Worm (Caenorhabditis elegans) whole organism, late embryonic: Measurements from ENCODE around the gene nhr-46.
A peak's percentile ranks its signal among the peaks of the same experiment; 100 is the strongest.

Experiments used
- ceh-22 ChIP-seq: sonication (generic microtip); optimal IDR thresholded peaks from 2 replicates; lab custom pipeline; 2017; ENCODE audit warnings: missing biosample characterization, missing genetic modification characterization
- ceh-24 ChIP-seq: sonication (generic microtip); optimal IDR thresholded peaks from 2 replicates; lab custom pipeline; 2016; ENCODE audit warnings: mild to moderate bottlenecking, missing genetic modification characterization, missing compliant biosample characterization
- elt-2 ChIP-seq: sonication (generic microtip); optimal IDR thresholded peaks from 2 replicates; lab custom pipeline; 2016; ENCODE audit warnings: missing genetic modification reagents, missing genetic modification characterization, missing compliant biosample characterization
- elt-4 ChIP-seq: sonication (generic microtip); optimal IDR thresholded peaks from 2 replicates; lab custom pipeline; 2016; ENCODE audit warnings: missing genetic modification characterization, missing compliant biosample characterization
- hlh-30 ChIP-seq: sonication (generic microtip); optimal IDR thresholded peaks from 2 replicates; lab custom pipeline; 2017; ENCODE audit warnings: antibody characterized with exemption, missing genetic modification characterization, missing compliant biosample characterization; ENCODE audit not compliant: insufficient read depth
- hlh-6 ChIP-seq: sonication (generic microtip); optimal IDR thresholded peaks from 2 replicates; lab custom pipeline; 2016; ENCODE audit warnings: missing genotype, missing genetic modification characterization, missing compliant biosample characterization
- npax-4 ChIP-seq: sonication (generic microtip); optimal IDR thresholded peaks from 2 replicates; lab custom pipeline; 2016; ENCODE audit warnings: missing genetic modification characterization, missing compliant biosample characterization
- pax-1 ChIP-seq: fragments of 150-350 bp; optimal IDR thresholded peaks from 2 replicates; lab custom pipeline; 2014; ENCODE audit warnings: missing biosample characterization, missing genetic modification characterization
- pha-4 ChIP-seq: fragments of 150-350 bp; optimal IDR thresholded peaks from 2 replicates; lab custom pipeline; 2018; ENCODE audit warnings: missing biosample characterization, missing genetic modification reagents, missing genetic modification characterization
- pqm-1 ChIP-seq: sonication (generic microtip); optimal IDR thresholded peaks from 2 replicates; lab custom pipeline; 2016; ENCODE audit warnings: missing genetic modification characterization, missing compliant biosample characterization
- unc-55 ChIP-seq: sonication (generic microtip); optimal IDR thresholded peaks from 2 replicates; lab custom pipeline; 2017; ENCODE audit warnings: missing biosample characterization, missing genetic modification reagents, missing genetic modification characterization

DNA sequence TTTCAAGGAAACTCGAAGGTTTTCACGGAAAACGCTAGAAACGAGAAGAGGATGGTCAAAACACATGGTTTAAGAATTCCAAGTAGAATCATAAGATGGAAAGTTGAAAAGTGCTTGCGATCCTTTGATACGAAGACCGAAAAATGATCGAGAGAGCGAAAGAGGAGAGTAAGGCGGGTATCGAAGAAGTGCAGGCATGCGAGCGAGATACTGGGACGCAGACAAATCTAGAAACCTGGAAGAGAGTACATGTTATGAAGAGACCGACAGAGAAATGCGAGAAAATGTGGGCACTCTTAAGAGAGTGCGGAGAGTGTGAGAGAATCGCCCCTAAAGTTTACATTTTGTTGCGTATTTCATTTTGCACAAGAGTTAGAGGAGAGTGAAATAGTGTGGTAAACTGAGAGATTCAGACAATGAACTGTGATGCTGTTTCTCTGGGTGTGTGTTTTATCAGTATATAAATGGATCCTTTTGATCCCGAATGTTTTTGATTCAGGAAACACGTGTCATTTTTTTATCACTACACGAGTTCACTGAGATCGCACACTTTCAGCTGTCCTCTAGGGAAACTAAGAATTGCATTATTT is 3.6 kb downstream of the nhr-46 start:
- TF ChIP-seq pqm-1, result peak; percentile 0
- peak; percentile 43 for TF ChIP-seq ceh-22
- no peak for TF ChIP-seq hlh-6
- no peak for TF ChIP-seq pha-4 (tag; lab: Kevin White, UChicago)
- no peak for TF ChIP-seq elt-4 (tag; lab: Kevin White, UChicago)
- no peak for TF ChIP-seq hlh-30 (tag; lab: Kevin White, UChicago)
- TF ChIP-seq unc-55 (GFP tag; lab: Kevin White, UChicago), result peak; percentile 40
- TF ChIP-seq npax-4 (tag; lab: Kevin White, UChicago), result no peak
- peak; percentile 14 for TF ChIP-seq pax-1
- TF ChIP-seq ceh-24, result no peak
- no peak for TF ChIP-seq elt-2
